Worm (Caenorhabditis elegans) whole organism, L4 larva: ENCODE results near the gene F32B6.4.

Source experiments
- F37D6.2 ChIP-seq: sonication (generic microtip); optimal IDR thresholded peaks from 2 replicates; lab custom pipeline; 2016; ENCODE audit warnings: mild to moderate bottlenecking, missing genetic modification characterization, missing compliant biosample characterization
- T20F7.1 ChIP-seq: fragments of 200-800 bp; sonication (Bioruptor generic); optimal IDR thresholded peaks from 2 replicates; lab custom pipeline; 2018; ENCODE audit warnings: mild to moderate bottlenecking, missing genetic modification characterization, missing compliant biosample characterization
- Y75B8A.6 ChIP-seq: fragments of 200-800 bp; sonication (Bioruptor generic); IDR thresholded peaks from 2 replicates; pipeline ENCODE4 v1.3.6; 2022; ENCODE audit warnings: missing genetic modification reagents, missing genetic modification characterization, missing compliant biosample characterization
- aha-1 ChIP-seq: fragments of 150-350 bp; peaks from one replicate; lab custom pipeline; 2014; ENCODE audit warnings: missing biosample characterization, missing genetic modification characterization
- aly-2 ChIP-seq: sonication (generic microtip); optimal IDR thresholded peaks from 2 replicates; lab custom pipeline; 2018; ENCODE audit warnings: missing biosample characterization, missing genetic modification characterization
- ceh-20 ChIP-seq: fragments of 200-800 bp; sonication (Bioruptor generic); IDR thresholded peaks from 2 replicates; pipeline ENCODE4 v1.3.6; 2022; ENCODE audit warnings: missing genetic modification reagents, missing genetic modification characterization, missing compliant biosample characterization
- ceh-32 ChIP-seq: sonication (generic microtip); optimal IDR thresholded peaks from 2 replicates; lab custom pipeline; 2016; ENCODE audit warnings: mild to moderate bottlenecking, missing genetic modification characterization, missing compliant biosample characterization; ENCODE audit not compliant: poor library complexity
- ceh-44 ChIP-seq: fragments of 200-800 bp; sonication (Bioruptor generic); IDR thresholded peaks from 2 replicates; pipeline ENCODE4 v1.3.6; 2022; ENCODE audit warnings: missing genetic modification reagents, missing genetic modification characterization, missing compliant biosample characterization
- ceh-82 ChIP-seq: sonication (generic microtip); optimal IDR thresholded peaks from 2 replicates; lab custom pipeline; 2017; ENCODE audit warnings: missing biosample characterization, missing genetic modification characterization
- cey-2 ChIP-seq: sonication (generic microtip); optimal IDR thresholded peaks from 3 replicates; lab custom pipeline; 2017; ENCODE audit warnings: missing genetic modification characterization, mild to moderate bottlenecking, missing compliant biosample characterization, antibody characterized with exemption, borderline replicate concordance; ENCODE audit not compliant: insufficient read depth
- daf-16 ChIP-seq, 3 experiments: sonication (generic microtip); optimal IDR thresholded peaks; 2 replicates each; lab custom pipeline; 2016 to 2017; ENCODE audit warnings: missing genetic modification characterization in 3 of 3, missing genetic modification reagents in 3 of 3, mild to moderate bottlenecking in 2 of 3, missing compliant biosample characterization in 2 of 3, missing biosample characterization in 1 of 3, moderate library complexity in 1 of 3
- dmd-6 ChIP-seq: fragments of 200-800 bp; sonication (Bioruptor generic); IDR thresholded peaks from 2 replicates; pipeline ENCODE4 v1.3.6; 2022; ENCODE audit warnings: missing genetic modification reagents, missing genetic modification characterization, missing compliant biosample characterization
- dpl-1 ChIP-seq: fragments of 150-350 bp; optimal IDR thresholded peaks from 2 replicates; lab custom pipeline; 2014; ENCODE audit warnings: missing biosample characterization, missing genetic modification reagents, missing genetic modification characterization
- dve-1 ChIP-seq: sonication (generic microtip); optimal IDR thresholded peaks from 2 replicates; lab custom pipeline; 2017; ENCODE audit warnings: antibody characterized with exemption, mild to moderate bottlenecking, missing genetic modification characterization, missing compliant biosample characterization; ENCODE audit not compliant: insufficient read depth
- egl-27 ChIP-seq: sonication (generic microtip); optimal IDR thresholded peaks from 3 replicates; lab custom pipeline; 2017; ENCODE audit warnings: missing biosample characterization, missing genetic modification reagents, missing genetic modification characterization
- fkh-10 ChIP-seq: fragments of 150-350 bp; optimal IDR thresholded peaks from 2 replicates; lab custom pipeline; 2014; ENCODE audit warnings: missing biosample characterization, missing genetic modification reagents, missing genetic modification characterization
- hlh-11 ChIP-seq: fragments of 200-800 bp; sonication (Bioruptor generic); optimal IDR thresholded peaks from 2 replicates; lab custom pipeline; 2018; ENCODE audit warnings: mild to moderate bottlenecking, missing genetic modification characterization, missing compliant biosample characterization
- hlh-30 ChIP-seq: sonication (generic microtip); optimal IDR thresholded peaks from 2 replicates; lab custom pipeline; 2017; ENCODE audit warnings: antibody characterized with exemption, mild to moderate bottlenecking, missing genetic modification characterization, missing compliant biosample characterization; ENCODE audit not compliant: insufficient read depth
- hmg-1.1 ChIP-seq: fragments of 200-800 bp; sonication (Bioruptor generic); IDR thresholded peaks from 2 replicates; pipeline ENCODE4 v1.3.6; 2022; ENCODE audit warnings: missing genetic modification reagents, missing genetic modification characterization, missing compliant biosample characterization
- lim-7 ChIP-seq: fragments of 200-800 bp; sonication (Bioruptor generic); IDR thresholded peaks from 2 replicates; pipeline ENCODE4 v1.3.6; 2022; ENCODE audit warnings: missing genetic modification characterization, missing compliant biosample characterization
- lin-1 ChIP-seq: fragments of 200-800 bp; sonication (Bioruptor generic); IDR thresholded peaks from 2 replicates; pipeline ENCODE4 v1.3.6; 2022; ENCODE audit warnings: missing genetic modification reagents, missing genetic modification characterization, missing compliant biosample characterization
- lin-13 ChIP-seq: fragments of 150-350 bp; optimal IDR thresholded peaks from 2 replicates; lab custom pipeline; 2014; ENCODE audit warnings: missing biosample characterization, missing genetic modification reagents, missing genetic modification characterization
- lin-29 ChIP-seq: fragments of 200-800 bp; sonication (Bioruptor generic); IDR thresholded peaks from 2 replicates; pipeline ENCODE4 v1.3.6; 2022; ENCODE audit warnings: missing genetic modification reagents, missing genetic modification characterization, missing compliant biosample characterization
- lsy-2 ChIP-seq, 2 experiments: fragments of 150-350 bp in 1 of 2; sonication (generic microtip) in 1 of 2; optimal IDR thresholded peaks; 2 replicates each; lab custom pipeline; 2014 to 2017; ENCODE audit warnings: missing biosample characterization in 2 of 2, missing genetic modification characterization in 2 of 2
- mdl-1 ChIP-seq, 2 experiments: fragments of 150-350 bp in 1 of 2; sonication (generic microtip) in 1 of 2; optimal IDR thresholded peaks; 2 replicates each; lab custom pipeline; 2014 to 2017; ENCODE audit warnings: missing biosample characterization in 2 of 2, missing genetic modification characterization in 2 of 2
- mep-1 ChIP-seq: fragments of 150-350 bp; sonication (generic microtip); optimal IDR thresholded peaks from 3 replicates; lab custom pipeline; 2014; ENCODE audit warnings: missing biosample characterization, missing genetic modification characterization
- mes-2 ChIP-seq: sonication (generic microtip); optimal IDR thresholded peaks from 2 replicates; lab custom pipeline; 2016; ENCODE audit warnings: missing genotype, mild to moderate bottlenecking, missing genetic modification characterization, missing compliant biosample characterization; ENCODE audit not compliant: poor library complexity, severe bottlenecking
- mxl-3 ChIP-seq: fragments of 200-800 bp; sonication (Bioruptor generic); optimal IDR thresholded peaks from 2 replicates; lab custom pipeline; 2018; ENCODE audit warnings: mild to moderate bottlenecking, missing genetic modification characterization, missing compliant biosample characterization
- nhr-10 ChIP-seq: fragments of 150-350 bp; optimal IDR thresholded peaks from 2 replicates; lab custom pipeline; 2014; ENCODE audit warnings: missing biosample characterization, missing genetic modification characterization
- nhr-11 ChIP-seq: fragments of 150-350 bp; optimal IDR thresholded peaks from 2 replicates; lab custom pipeline; 2014; ENCODE audit warnings: missing biosample characterization, missing genetic modification characterization
- nhr-28 ChIP-seq: fragments of 150-350 bp; optimal IDR thresholded peaks from 2 replicates; lab custom pipeline; 2014; ENCODE audit warnings: missing biosample characterization, missing genetic modification characterization
- nhr-41 ChIP-seq: fragments of 200-800 bp; sonication (Bioruptor generic); IDR thresholded peaks from 2 replicates; pipeline ENCODE4 v1.3.6; 2022; ENCODE audit warnings: missing genetic modification reagents, missing genetic modification characterization, missing compliant biosample characterization
- nhr-48 ChIP-seq: sonication (generic microtip); optimal IDR thresholded peaks from 2 replicates; lab custom pipeline; 2016; ENCODE audit warnings: mild to moderate bottlenecking, missing genetic modification characterization, missing compliant biosample characterization
- nhr-6 ChIP-seq: fragments of 150-350 bp; optimal IDR thresholded peaks from 2 replicates; lab custom pipeline; 2014; ENCODE audit warnings: missing biosample characterization, missing genetic modification characterization
- nhr-76 ChIP-seq: fragments of 150-350 bp; optimal IDR thresholded peaks from 2 replicates; lab custom pipeline; 2014; ENCODE audit warnings: missing biosample characterization, missing genetic modification characterization
- nhr-77 ChIP-seq: fragments of 150-350 bp; optimal IDR thresholded peaks from 2 replicates; lab custom pipeline; 2014; ENCODE audit warnings: missing biosample characterization, missing genetic modification characterization
- php-3 ChIP-seq: fragments of 200-800 bp; sonication (Bioruptor generic); IDR thresholded peaks from 2 replicates; pipeline ENCODE4 v1.3.6; 2022; ENCODE audit warnings: missing genetic modification reagents, missing genetic modification characterization, missing compliant biosample characterization
- pqm-1 ChIP-seq: sonication (generic microtip); optimal IDR thresholded peaks from 2 replicates; lab custom pipeline; 2017; ENCODE audit warnings: missing biosample characterization, missing genetic modification characterization
- saeg-2 ChIP-seq: fragments of 200-800 bp; sonication (Bioruptor generic); IDR thresholded peaks from 2 replicates; pipeline ENCODE4 v1.3.6; 2022; ENCODE audit warnings: missing genetic modification reagents, missing genetic modification characterization, missing compliant biosample characterization
- sdz-12 ChIP-seq: fragments of 200-800 bp; sonication (Bioruptor generic); optimal IDR thresholded peaks from 2 replicates; lab custom pipeline; 2018; ENCODE audit warnings: mild to moderate bottlenecking, missing genetic modification characterization, missing compliant biosample characterization
- unc-62 ChIP-seq, 3 experiments: fragments of 150-350 bp in 1 of 3; sonication (generic microtip); optimal IDR thresholded peaks in 2 of 3; peaks in 1 of 3; 1 replicate in 1 of 3; 2 replicates in 2 of 3; lab custom pipeline; 2014 to 2017; ENCODE audit warnings: missing biosample characterization in 3 of 3, missing genetic modification characterization in 3 of 3, missing genetic modification reagents in 3 of 3, missing genotype in 1 of 3
- zag-1 ChIP-seq: fragments of 150-350 bp; optimal IDR thresholded peaks from 2 replicates; lab custom pipeline; 2014; ENCODE audit warnings: missing biosample characterization, missing genetic modification characterization
- ztf-11 ChIP-seq: fragments of 150-350 bp; optimal IDR thresholded peaks from 2 replicates; lab custom pipeline; 2014; ENCODE audit warnings: missing biosample characterization, missing genetic modification characterization

The F32B6.4 gene

ce11 chrIV:9878893-9879379 is 12.9 kb downstream of the F32B6.4 start, which contains the start of gene nhr-4:
Gene nhr-4, plus strand, starts transcription at chrIV:9879329.
- no peak for TF ChIP-seq ceh-32 (tag; lab: Kevin White, UChicago)

ce11 chrIV:9875646-9876045 is 16.2 kb downstream of the F32B6.4 start:
- TF ChIP-seq nhr-10: no peak
- TF ChIP-seq lsy-2 (tag; optimal IDR thresholded peaks at IDR 0.05; lab: Kevin White, UChicago): peak in 1 of 2 experiments; percentile 60
- peak; percentile 50 for TF ChIP-seq mep-1 (tag; lab: Kevin White, UChicago)
- TF ChIP-seq dpl-1: peak; percentile 14
- TF ChIP-seq nhr-48 (tag; lab: Kevin White, UChicago): peak; percentile 81
- TF ChIP-seq mdl-1 (tag; optimal IDR thresholded peaks at IDR 0.05; lab: Kevin White, UChicago): peak in 1 of 2 experiments; percentile 81
- no peak for TF ChIP-seq nhr-41 (GFP tag; lab: Robert Waterston, UW)
- peak; percentile 87 for TF ChIP-seq nhr-28
- TF ChIP-seq ceh-44 (GFP tag; lab: Robert Waterston, UW): no peak
- peak; percentile 76 for TF ChIP-seq hlh-30 (tag; lab: Kevin White, UChicago)
- TF ChIP-seq php-3 (GFP tag; lab: Robert Waterston, UW): 0 out of 2 replicates have a peak, but pooled peaks have one; percentile 20
- peak; percentile 44 for TF ChIP-seq T20F7.1 (GFP tag; lab: Kevin White, UChicago)
- peak in 1 of 2 experiments; percentile 43 for TF ChIP-seq unc-62 (GFP tag; optimal IDR thresholded peaks at IDR 0.05 in 1 of 2; lab: Kevin White, UChicago)
- TF ChIP-seq unc-62 (tag; optimal IDR thresholded peaks at IDR 0.05; lab: Kevin White, UChicago): no peak
- no peak for TF ChIP-seq lin-29 (GFP tag; lab: Robert Waterston, UW)
- no peak for TF ChIP-seq daf-16 (GFP tag; optimal IDR thresholded peaks at IDR 0.05; lab: Kevin White, UChicago)
- TF ChIP-seq daf-16 (tag; optimal IDR thresholded peaks at IDR 0.05; lab: Kevin White, UChicago): peak; percentile 88
- TF ChIP-seq F37D6.2 (tag; lab: Kevin White, UChicago): no peak
- peak; percentile 90 for TF ChIP-seq mxl-3 (GFP tag; lab: Kevin White, UChicago)
- peak; percentile 74 for TF ChIP-seq dve-1 (tag; lab: Kevin White, UChicago)
- TF ChIP-seq pqm-1 (tag; lab: Kevin White, UChicago): peak; percentile 11
- TF ChIP-seq cey-2 (tag; lab: Kevin White, UChicago): peak; percentile 44
- TF ChIP-seq hlh-11: peak; percentile 80
- peak; percentile 92 for TF ChIP-seq dmd-6 (GFP tag; lab: Robert Waterston, UW)

ce11 chrIV:9873837-9874236 is 18.0 kb downstream of the F32B6.4 start:
- TF ChIP-seq daf-16 (GFP tag; optimal IDR thresholded peaks at IDR 0.05; lab: Kevin White, UChicago) (no peak), daf-16 (tag; optimal IDR thresholded peaks at IDR 0.05; lab: Kevin White, UChicago) (peak; percentile 42), aly-2 (no peak), unc-62 (GFP tag; optimal IDR thresholded peaks at IDR 0.05 in 1 of 2; lab: Kevin White, UChicago) (peak in 1 of 2 experiments; percentile 14), unc-62 (tag; optimal IDR thresholded peaks at IDR 0.05; lab: Kevin White, UChicago) (no peak), nhr-6 (tag; lab: Kevin White, UChicago) (peak; percentile 15), dve-1 (tag; lab: Kevin White, UChicago) (peak; percentile 37), lin-1 (peak; percentile 30; the same call in 1 of the 2 replicates), nhr-76 (tag; lab: Kevin White, UChicago) (no peak), hmg-1.1 (GFP tag; lab: Robert Waterston, UW) (peak; percentile 56; the same call in 1 of the 2 replicates), Y75B8A.6 (GFP tag; lab: Robert Waterston, UW) (no peak), ceh-82 (no peak), hlh-11 (peak; percentile 71), nhr-77 (tag; lab: Kevin White, UChicago) (peak; percentile 17), nhr-11 (tag; lab: Kevin White, UChicago) (peak; percentile 53), mxl-3 (GFP tag; lab: Kevin White, UChicago) (peak; percentile 71), zag-1 (no peak), egl-27 (tag; lab: Kevin White, UChicago) (no peak), ceh-44 (GFP tag; lab: Robert Waterston, UW) (no peak), hlh-30 (tag; lab: Kevin White, UChicago) (peak; percentile 84), fkh-10 (no peak), lsy-2 (tag; optimal IDR thresholded peaks at IDR 0.05; lab: Kevin White, UChicago) (peak in 1 of 2 experiments; percentile 46), sdz-12 (GFP tag; lab: Kevin White, UChicago) (no peak), mes-2 (tag; lab: Kevin White, UChicago) (peak; percentile 37), nhr-28 (peak; percentile 39), dpl-1 (peak; percentile 12), lin-13 (GFP tag; lab: Kevin White, UChicago) (peak; percentile 13), aha-1 (tag; lab: Kevin White, UChicago) (peak; percentile 60), T20F7.1 (GFP tag; lab: Kevin White, UChicago) (peak; percentile 26), saeg-2 (GFP tag; lab: Robert Waterston, UW) (no peak), ceh-20 (GFP tag; lab: Robert Waterston, UW) (peak; percentile 9; the same call in 1 of the 2 replicates), ztf-11 (tag; lab: Kevin White, UChicago) (no peak), lim-7 (no peak)
